Fruit fly (Drosophila melanogaster): ENCODE results near the gene CG11663.

- TF ChIP-seq Myc (optimal IDR thresholded peaks at IDR 0.05): no peak
- TF ChIP-seq Sin3A (optimal IDR thresholded peaks at IDR 0.05): no peak
- TF ChIP-seq psq (optimal IDR thresholded peaks at IDR 0.05): no peak
- TF ChIP-seq insv (optimal IDR thresholded peaks at IDR 0.05): no peak
- TF ChIP-seq h (optimal IDR thresholded peaks at IDR 0.05): no peak
- no peak for TF ChIP-seq ttk (optimal IDR thresholded peaks at IDR 0.05)
Observed at dm6 chrX:847057-847456, 47.2 kb upstream of the CG11663 start, which contains the start of gene CG3713.

Data from Kc167 (cell line).